Worm (Caenorhabditis elegans) whole organism, late embryonic: Measurements from ENCODE around the gene F26G1.10.

Experiments
- C08G9.2 ChIP-seq: sonication (generic microtip); optimal IDR thresholded peaks from 2 replicates; lab custom pipeline; 2016; ENCODE audit warnings: mild to moderate bottlenecking, missing genetic modification characterization, moderate library complexity, missing compliant biosample characterization
- F13H6.1 ChIP-seq: sonication (generic microtip); optimal IDR thresholded peaks from 2 replicates; lab custom pipeline; 2016; ENCODE audit warnings: missing genetic modification characterization, missing compliant biosample characterization
- K02D7.2 ChIP-seq: sonication (generic microtip); optimal IDR thresholded peaks from 2 replicates; lab custom pipeline; 2017; ENCODE audit warnings: mild to moderate bottlenecking, missing genetic modification characterization, missing compliant biosample characterization
- ceh-18 ChIP-seq: sonication (generic microtip); optimal IDR thresholded peaks from 2 replicates; lab custom pipeline; 2016; ENCODE audit warnings: missing genetic modification characterization, missing compliant biosample characterization
- ceh-2 ChIP-seq: sonication (generic microtip); optimal IDR thresholded peaks from 2 replicates; lab custom pipeline; 2016; ENCODE audit warnings: missing genotype, missing genetic modification characterization, missing compliant biosample characterization
- ceh-22 ChIP-seq: sonication (generic microtip); optimal IDR thresholded peaks from 2 replicates; lab custom pipeline; 2017; ENCODE audit warnings: missing biosample characterization, missing genetic modification characterization
- ceh-24 ChIP-seq: sonication (generic microtip); optimal IDR thresholded peaks from 2 replicates; lab custom pipeline; 2016; ENCODE audit warnings: mild to moderate bottlenecking, missing genetic modification characterization, missing compliant biosample characterization
- ceh-30 ChIP-seq: fragments of 150-350 bp; optimal IDR thresholded peaks from 2 replicates; lab custom pipeline; 2014; ENCODE audit warnings: missing biosample characterization, missing genetic modification characterization
- ceh-31 ChIP-seq: sonication (generic microtip); optimal IDR thresholded peaks from 2 replicates; lab custom pipeline; 2016; ENCODE audit warnings: missing genetic modification characterization, missing compliant biosample characterization
- ceh-34 ChIP-seq: sonication (generic microtip); optimal IDR thresholded peaks from 2 replicates; lab custom pipeline; 2016; ENCODE audit warnings: mild to moderate bottlenecking, missing genetic modification characterization, missing compliant biosample characterization
- ceh-6 ChIP-seq: fragments of 200-800 bp; sonication (Bioruptor generic); optimal IDR thresholded peaks from 2 replicates; lab custom pipeline; 2018; ENCODE audit warnings: mild to moderate bottlenecking, missing genetic modification characterization, missing compliant biosample characterization
- che-1 ChIP-seq: sonication (generic microtip); optimal IDR thresholded peaks from 2 replicates; lab custom pipeline; 2016; ENCODE audit warnings: mild to moderate bottlenecking, missing genetic modification characterization, missing compliant biosample characterization
- dmd-4 ChIP-seq: sonication (generic microtip); optimal IDR thresholded peaks from 2 replicates; lab custom pipeline; 2016; ENCODE audit warnings: borderline replicate concordance, missing genetic modification characterization, missing compliant biosample characterization
- dve-1 ChIP-seq: sonication (generic microtip); optimal IDR thresholded peaks from 2 replicates; lab custom pipeline; 2017; ENCODE audit warnings: antibody characterized with exemption, mild to moderate bottlenecking, missing genetic modification characterization, missing compliant biosample characterization
- ets-4 ChIP-seq: sonication (generic microtip); optimal IDR thresholded peaks from 2 replicates; lab custom pipeline; 2016; ENCODE audit warnings: missing genetic modification characterization, missing compliant biosample characterization
- eyg-1 ChIP-seq: sonication (generic microtip); optimal IDR thresholded peaks from 2 replicates; lab custom pipeline; 2016; ENCODE audit warnings: missing genotype, missing genetic modification characterization, missing compliant biosample characterization
- fax-1 ChIP-seq: sonication (generic microtip); optimal IDR thresholded peaks from 2 replicates; lab custom pipeline; 2016; ENCODE audit warnings: missing genotype, missing genetic modification characterization, missing compliant biosample characterization
- fkh-10 ChIP-seq: fragments of 150-350 bp; optimal IDR thresholded peaks from 2 replicates; lab custom pipeline; 2014; ENCODE audit warnings: missing biosample characterization, missing genetic modification reagents, missing genetic modification characterization
- fkh-6 ChIP-seq: sonication (generic microtip); optimal IDR thresholded peaks from 2 replicates; lab custom pipeline; 2016; ENCODE audit warnings: missing genetic modification characterization, missing compliant biosample characterization
- gmeb-2 ChIP-seq: sonication (generic microtip); optimal IDR thresholded peaks from 2 replicates; lab custom pipeline; 2016; ENCODE audit warnings: missing genetic modification characterization, inconsistent platforms, missing compliant biosample characterization
- hlh-13 ChIP-seq: fragments of 200-800 bp; sonication (Bioruptor generic); optimal IDR thresholded peaks from 2 replicates; lab custom pipeline; 2018; ENCODE audit warnings: mild to moderate bottlenecking, missing genetic modification characterization, missing compliant biosample characterization
- hlh-15 ChIP-seq: sonication (generic microtip); optimal IDR thresholded peaks from 2 replicates; lab custom pipeline; 2016; ENCODE audit warnings: missing genetic modification characterization, missing compliant biosample characterization
- hlh-30 ChIP-seq: sonication (generic microtip); optimal IDR thresholded peaks from 2 replicates; lab custom pipeline; 2017; ENCODE audit warnings: antibody characterized with exemption, missing genetic modification characterization, missing compliant biosample characterization; ENCODE audit not compliant: insufficient read depth
- hlh-6 ChIP-seq: sonication (generic microtip); optimal IDR thresholded peaks from 2 replicates; lab custom pipeline; 2016; ENCODE audit warnings: missing genotype, missing genetic modification characterization, missing compliant biosample characterization
- hlh-8 ChIP-seq: sonication (generic microtip); optimal IDR thresholded peaks from 2 replicates; lab custom pipeline; 2016; ENCODE audit warnings: missing genotype, missing genetic modification characterization, missing compliant biosample characterization
- lin-11 ChIP-seq: fragments of 200-800 bp; sonication (Bioruptor generic); optimal IDR thresholded peaks from 2 replicates; lab custom pipeline; 2018; ENCODE audit warnings: mild to moderate bottlenecking, missing genetic modification characterization, missing compliant biosample characterization
- madf-2 ChIP-seq: sonication (generic microtip); optimal IDR thresholded peaks from 2 replicates; lab custom pipeline; 2017; ENCODE audit warnings: missing genetic modification characterization, missing compliant biosample characterization
- nfya-1 ChIP-seq: sonication (generic microtip); optimal IDR thresholded peaks from 2 replicates; lab custom pipeline; 2017; ENCODE audit warnings: missing genetic modification characterization, mild to moderate bottlenecking, missing compliant biosample characterization, antibody characterized with exemption, moderate library complexity
- nhr-11 ChIP-seq: fragments of 150-350 bp; optimal IDR thresholded peaks from 2 replicates; lab custom pipeline; 2014; ENCODE audit warnings: missing biosample characterization, missing genetic modification characterization
- nhr-232 ChIP-seq: sonication (generic microtip); optimal IDR thresholded peaks from 2 replicates; lab custom pipeline; 2016; ENCODE audit warnings: missing genetic modification characterization, missing compliant biosample characterization
- npax-4 ChIP-seq: sonication (generic microtip); optimal IDR thresholded peaks from 2 replicates; lab custom pipeline; 2016; ENCODE audit warnings: missing genetic modification characterization, missing compliant biosample characterization
- pag-3 ChIP-seq: sonication (generic microtip); optimal IDR thresholded peaks from 2 replicates; lab custom pipeline; 2016; ENCODE audit warnings: missing compliant biosample characterization, missing genetic modification characterization, borderline replicate concordance
- pax-1 ChIP-seq: fragments of 150-350 bp; optimal IDR thresholded peaks from 2 replicates; lab custom pipeline; 2014; ENCODE audit warnings: missing biosample characterization, missing genetic modification characterization
- pha-2 ChIP-seq: sonication (generic microtip); optimal IDR thresholded peaks from 2 replicates; lab custom pipeline; 2017; ENCODE audit warnings: mild to moderate bottlenecking, missing genetic modification characterization, missing compliant biosample characterization
- pha-4 ChIP-seq: fragments of 150-350 bp; optimal IDR thresholded peaks from 2 replicates; lab custom pipeline; 2018; ENCODE audit warnings: missing biosample characterization, missing genetic modification reagents, missing genetic modification characterization
- pqm-1 ChIP-seq: sonication (generic microtip); optimal IDR thresholded peaks from 2 replicates; lab custom pipeline; 2016; ENCODE audit warnings: missing genetic modification characterization, missing compliant biosample characterization
- pros-1 ChIP-seq: fragments of 150-350 bp; optimal IDR thresholded peaks from 2 replicates; lab custom pipeline; 2014; ENCODE audit warnings: missing biosample characterization, missing genetic modification reagents, missing genetic modification characterization
- ref-2 ChIP-seq: sonication (generic microtip); optimal IDR thresholded peaks from 2 replicates; lab custom pipeline; 2016; ENCODE audit warnings: missing genetic modification characterization, missing compliant biosample characterization
- syd-9 ChIP-seq: sonication (generic microtip); optimal IDR thresholded peaks from 2 replicates; lab custom pipeline; 2016; ENCODE audit warnings: mild to moderate bottlenecking, missing genetic modification characterization, moderate library complexity, missing compliant biosample characterization
- tbx-2 ChIP-seq: sonication (generic microtip); optimal IDR thresholded peaks from 2 replicates; lab custom pipeline; 2016; ENCODE audit warnings: missing genetic modification characterization, missing compliant biosample characterization
- tbx-7 ChIP-seq: sonication (generic microtip); optimal IDR thresholded peaks from 2 replicates; lab custom pipeline; 2016; ENCODE audit warnings: missing genotype, missing genetic modification characterization, missing compliant biosample characterization
- ttx-3 ChIP-seq: sonication (generic microtip); optimal IDR thresholded peaks from 2 replicates; lab custom pipeline; 2016; ENCODE audit warnings: missing genetic modification reagents, missing genetic modification characterization, missing compliant biosample characterization
- unc-3 ChIP-seq, 2 experiments: fragments of 200-800 bp in 1 of 2; sonication (Bioruptor generic) in 1 of 2; sonication (generic microtip) in 1 of 2; conservative IDR thresholded peaks in 1 of 2; optimal IDR thresholded peaks in 1 of 2; 2 replicates each; pipeline versions ENCODE4 v1.3.6 to Lab custom; 2016 to 2022; ENCODE audit warnings: missing compliant biosample characterization in 2 of 2, missing genetic modification characterization in 2 of 2, missing genetic modification reagents in 1 of 2
- unc-42 ChIP-seq: sonication (generic microtip); optimal IDR thresholded peaks from 2 replicates; lab custom pipeline; 2016; ENCODE audit warnings: missing genotype, missing genetic modification characterization, missing compliant biosample characterization
- unc-86 ChIP-seq: sonication (generic microtip); optimal IDR thresholded peaks from 2 replicates; lab custom pipeline; 2016; ENCODE audit warnings: missing genetic modification characterization, missing compliant biosample characterization
- ztf-16 ChIP-seq: sonication (generic microtip); optimal IDR thresholded peaks from 2 replicates; lab custom pipeline; 2017; ENCODE audit warnings: missing genetic modification characterization, missing compliant biosample characterization

The F26G1.10 gene

DNA sequence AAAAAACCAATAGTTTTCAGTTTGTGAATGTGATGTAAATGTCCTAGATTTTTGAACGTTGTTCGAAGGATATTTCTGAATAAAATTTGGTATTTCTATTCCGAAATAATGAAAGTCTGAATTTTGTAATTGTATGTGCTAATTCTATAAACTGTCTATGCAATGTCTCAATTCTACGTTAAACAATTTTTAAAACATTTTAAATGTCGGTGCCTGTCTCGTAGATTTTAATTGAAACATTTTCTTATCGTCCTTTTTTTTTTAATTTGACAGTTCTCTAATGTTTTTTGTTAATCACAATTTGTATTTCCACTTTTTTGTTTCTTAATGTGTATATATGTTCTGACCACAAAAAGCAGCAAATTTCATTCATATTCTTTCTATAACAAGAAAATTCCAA lies 44.4 kb upstream of the F26G1.10 start, which contains the start of gene F41C3.7:
TSS of gene F41C3.7 (plus strand) at position 301 of the 400 bp plus-strand sequence.
- no peak for TF ChIP-seq ttx-3 (tag; lab: Kevin White, UChicago)
- TF ChIP-seq ceh-24 = no peak
- no peak for TF ChIP-seq pha-4 (tag; lab: Kevin White, UChicago)
- TF ChIP-seq gmeb-2 = no peak
- no peak for TF ChIP-seq ceh-2
- no peak for TF ChIP-seq ceh-31 (tag; lab: Kevin White, UChicago)
- TF ChIP-seq ref-2 (tag; lab: Kevin White, UChicago) = no peak
- TF ChIP-seq dmd-4 (tag; lab: Kevin White, UChicago) = no peak
- TF ChIP-seq pros-1 = no peak
- no peak for TF ChIP-seq nfya-1
- no peak for TF ChIP-seq nhr-232 (tag; lab: Kevin White, UChicago)
- no peak for TF ChIP-seq eyg-1 (tag; lab: Kevin White, UChicago)
- no peak for TF ChIP-seq fkh-10 (GFP tag; lab: Kevin White, UChicago)

DNA sequence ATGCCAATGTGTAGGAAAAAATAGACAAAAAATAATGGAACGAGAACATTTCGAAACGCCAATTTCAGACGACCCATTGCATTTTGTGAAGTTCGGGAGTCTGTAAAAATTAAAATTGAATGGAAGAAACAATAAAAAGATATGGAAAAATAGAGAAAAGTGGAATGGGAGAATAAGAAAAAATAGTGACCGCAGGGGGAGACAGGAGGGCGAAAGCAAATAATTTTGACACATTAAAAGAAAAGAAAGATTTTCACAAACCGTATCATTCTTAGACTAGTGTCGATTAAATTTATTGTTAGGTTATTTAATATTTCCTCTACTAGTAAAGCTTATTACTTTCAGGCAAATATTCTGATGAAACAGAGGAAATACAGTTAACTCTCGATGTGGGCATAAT lies 40.3 kb upstream of the F26G1.10 start, which contains the start of gene F41C3.11:
TSS of gene F41C3.11 (minus strand) at position 101 of the 400 bp plus-strand sequence.
- TF ChIP-seq tbx-7 (tag; lab: Kevin White, UChicago) (no peak), ceh-18 (tag; lab: Kevin White, UChicago) (no peak), K02D7.2 (tag; lab: Kevin White, UChicago) (no peak), ceh-6 (no peak), eyg-1 (tag; lab: Kevin White, UChicago) (no peak), pros-1 (no peak), unc-3 (GFP tag; conservative IDR thresholded peaks at IDR 0.05; lab: Robert Waterston, UW) (no peak), unc-3 (tag; optimal IDR thresholded peaks at IDR 0.05; lab: Kevin White, UChicago) (no peak), dmd-4 (tag; lab: Kevin White, UChicago) (no peak), hlh-8 (tag; lab: Kevin White, UChicago) (no peak), hlh-15 (tag; lab: Kevin White, UChicago) (no peak), pag-3 (tag; lab: Kevin White, UChicago) (no peak), lin-11 (tag; lab: Kevin White, UChicago) (no peak), fax-1 (tag; lab: Kevin White, UChicago) (no peak), madf-2 (tag; lab: Kevin White, UChicago) (no peak), pqm-1 (tag; lab: Kevin White, UChicago) (no peak), tbx-2 (no peak)
- TF ChIP-seq, all 69 proteins: peak for 0

DNA sequence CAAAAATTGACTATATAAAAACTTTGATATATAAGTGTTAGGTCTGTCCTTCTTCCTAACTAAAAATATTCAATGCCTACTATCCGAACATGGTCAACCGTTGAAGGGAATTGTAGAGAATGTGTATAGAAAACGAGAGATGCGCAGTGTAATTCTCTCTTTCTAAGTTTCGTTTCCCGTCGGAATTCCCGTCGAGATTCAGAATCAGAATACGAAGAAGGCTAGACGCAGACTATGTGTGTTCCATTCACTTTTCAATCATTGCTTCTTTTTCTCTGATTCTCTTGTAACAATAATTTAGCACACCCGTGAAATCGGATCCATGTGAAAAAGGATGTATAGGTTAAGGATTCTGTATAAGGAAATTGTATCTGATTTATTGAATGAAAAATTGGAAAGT lies 39.7 kb upstream of the F26G1.10 start:
- no peak for TF ChIP-seq nhr-11
- TF ChIP-seq ceh-30 (tag; lab: Kevin White, UChicago) = no peak
- no peak for TF ChIP-seq ztf-16 (tag; lab: Kevin White, UChicago)
- no peak for TF ChIP-seq ceh-2
- TF ChIP-seq ets-4 = no peak
- no peak for TF ChIP-seq hlh-6 (tag; lab: Kevin White, UChicago)
- no peak for TF ChIP-seq ceh-34 (tag; lab: Kevin White, UChicago)
- TF ChIP-seq che-1 (tag; lab: Kevin White, UChicago) = no peak
- TF ChIP-seq F13H6.1 = no peak
- TF ChIP-seq unc-86 (tag; lab: Kevin White, UChicago) = no peak
- no peak for TF ChIP-seq K02D7.2 (tag; lab: Kevin White, UChicago)
- TF ChIP-seq hlh-13 = no peak
- TF ChIP-seq dmd-4 (tag; lab: Kevin White, UChicago) = no peak

DNA sequence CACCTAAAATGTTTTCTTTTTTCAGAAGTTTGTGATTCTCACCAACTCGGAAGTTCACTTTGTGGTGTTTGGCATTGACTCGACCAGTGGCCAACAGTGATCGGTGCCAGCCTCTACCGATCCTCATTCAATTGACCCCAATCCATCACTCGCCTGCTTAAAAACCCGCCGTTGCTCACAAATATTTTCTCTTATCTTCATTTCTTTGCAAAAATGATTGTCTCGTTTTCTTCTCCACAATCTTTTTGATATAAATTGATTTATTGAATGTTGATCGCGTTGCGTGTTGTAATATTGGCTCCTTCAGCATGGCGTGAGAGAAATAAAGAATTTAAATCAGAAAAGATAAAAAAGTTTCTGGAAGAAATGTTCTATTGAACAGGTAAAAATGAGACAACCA lies 37.6 kb upstream of the F26G1.10 start:
- TF ChIP-seq C08G9.2 (tag; lab: Kevin White, UChicago) (no peak), fkh-6 (no peak), pha-2 (tag; lab: Kevin White, UChicago) (no peak), npax-4 (tag; lab: Kevin White, UChicago) (no peak), hlh-30 (tag; lab: Kevin White, UChicago) (no peak), ceh-2 (no peak), lin-11 (tag; lab: Kevin White, UChicago) (no peak), dve-1 (tag; lab: Kevin White, UChicago) (no peak), tbx-7 (tag; lab: Kevin White, UChicago) (no peak), hlh-13 (no peak), hlh-8 (tag; lab: Kevin White, UChicago) (no peak), ref-2 (tag; lab: Kevin White, UChicago) (no peak), gmeb-2 (no peak), ceh-22 (no peak), ceh-30 (tag; lab: Kevin White, UChicago) (no peak), ceh-24 (no peak), unc-42 (tag; lab: Kevin White, UChicago) (no peak), syd-9 (no peak), F13H6.1 (no peak), pax-1 (tag; lab: Kevin White, UChicago) (no peak)
